Worm (Caenorhabditis elegans) whole organism, L2 larva: ENCODE data around the gene rpl-7A.

ENCODE experiments used
- unc-39 ChIP-seq: fragments of 150-350 bp; optimal IDR thresholded peaks from 2 replicates; lab custom pipeline; 2014; ENCODE audit warnings: missing biosample characterization, missing genetic modification characterization
- unc-62 ChIP-seq: fragments of 150-350 bp; optimal IDR thresholded peaks from 2 replicates; lab custom pipeline; 2014; ENCODE audit warnings: missing biosample characterization, missing genetic modification reagents, missing genetic modification characterization
- zag-1 ChIP-seq: fragments of 150-350 bp; optimal IDR thresholded peaks from 2 replicates; lab custom pipeline; 2014; ENCODE audit warnings: missing biosample characterization, missing genetic modification characterization

DNA sequence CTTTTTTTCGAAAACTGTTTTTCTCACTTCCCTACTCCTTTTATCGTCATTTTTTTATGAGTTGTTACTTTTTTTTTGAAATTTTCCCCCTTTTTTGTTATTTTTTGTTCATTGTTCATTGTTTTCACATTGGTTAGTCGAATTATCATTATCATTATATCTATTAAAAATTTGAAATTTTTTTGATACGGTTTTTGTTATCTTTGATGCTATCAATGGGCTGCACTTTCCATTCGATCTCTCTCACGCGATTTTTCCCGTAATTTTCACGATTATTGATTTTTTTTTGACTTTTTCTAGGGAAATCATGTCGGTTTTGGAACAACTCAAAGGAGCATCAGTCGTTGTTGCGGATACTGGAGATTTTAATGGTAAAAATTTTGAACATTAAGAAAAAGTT lies 4.0 kb downstream of the rpl-7A start, which contains the start of gene tald-1:
- no peak for TF ChIP-seq zag-1 (tag; lab: Kevin White, UChicago)
- TF ChIP-seq unc-62 (GFP tag; lab: Kevin White, UChicago) = no peak
- no peak for TF ChIP-seq unc-39 (tag; lab: Kevin White, UChicago)
